Fruit fly (Drosophila melanogaster) whole organism, embryonic: ENCODE data around the gene CG7239.

ENCODE experiments used
- Adf1 ChIP-seq: fragments of 200-800 bp; sonication (Bioruptor generic); IDR thresholded peaks from 2 replicates; pipeline ENCODE4 v1.3.6; 2022; ENCODE audit warnings: missing biosample characterization, missing genetic modification characterization
- CG11504 ChIP-seq: fragments of 200-800 bp; sonication (Bioruptor generic); optimal IDR thresholded peaks from 3 replicates; lab custom pipeline; 2019; ENCODE audit warnings: missing biosample characterization, mild to moderate bottlenecking, missing genetic modification characterization, moderate library complexity
- CG8478 ChIP-seq: fragments of >200 bp; optimal IDR thresholded peaks from 2 replicates; lab custom pipeline; 2018
- D ChIP-seq, 2 experiments: fragments of 200-800 bp in 1 of 2; fragments of >200 bp in 1 of 2; sonication (Bioruptor generic) in 1 of 2; optimal IDR thresholded peaks; 2 replicates in 1 of 2; 3 replicates in 1 of 2; lab custom pipeline; 2017; ENCODE audit warnings: mild to moderate bottlenecking in 1 of 2, missing biosample characterization in 1 of 2, missing genetic modification characterization in 1 of 2, missing genetic modification reagents in 1 of 2
- ato ChIP-seq: fragments of 200-800 bp; sonication (Bioruptor generic); IDR thresholded peaks from 2 replicates; pipeline ENCODE4 v1.3.6; 2022; ENCODE audit warnings: missing biosample characterization, missing genetic modification characterization; ENCODE audit not compliant: partially characterized antibody
- disco-r ChIP-seq: fragments of 200-800 bp; sonication (Bioruptor generic); optimal IDR thresholded peaks from 2 replicates; lab custom pipeline; 2016; ENCODE audit warnings: missing biosample characterization, missing genetic modification characterization
- gt ChIP-seq: fragments of 200-800 bp; sonication (Bioruptor generic); IDR thresholded peaks from 2 replicates; pipeline ENCODE4 v1.3.6; 2022; ENCODE audit warnings: missing biosample characterization, missing genetic modification characterization
- insv ChIP-seq, 2 experiments: fragments of 200-800 bp; sonication (Bioruptor generic); optimal IDR thresholded peaks; 3 replicates each; lab custom pipeline; 2016 to 2018; ENCODE audit warnings: missing biosample characterization in 2 of 2, missing genetic modification characterization in 2 of 2
- oc ChIP-seq: fragments of 200-800 bp; sonication (Bioruptor generic); optimal IDR thresholded peaks from 2 replicates; lab custom pipeline; 2018; ENCODE audit warnings: missing biosample characterization, mild to moderate bottlenecking, missing genetic modification characterization, moderate library complexity
- stwl ChIP-seq: fragments of 200-800 bp; sonication (Bioruptor generic); optimal IDR thresholded peaks from 3 replicates; lab custom pipeline; 2018; ENCODE audit warnings: missing biosample characterization, mild to moderate bottlenecking, missing genetic modification characterization, moderate library complexity
- tgo ChIP-seq: fragments of 200-800 bp; sonication (Bioruptor generic); IDR thresholded peaks from 3 replicates; pipeline ENCODE4 v1.3.6; 2022; ENCODE audit warnings: missing biosample characterization, missing genetic modification characterization
- tna ChIP-seq: fragments of 200-800 bp; sonication (Bioruptor generic); IDR thresholded peaks from 2 replicates; pipeline ENCODE4 v1.3.6; 2022; ENCODE audit warnings: missing biosample characterization, missing genetic modification characterization; ENCODE audit not compliant: partially characterized antibody

dm6 chr2L:5772262-5772661 is 29.8 kb upstream of the CG7239 start:
- TF ChIP-seq disco-r (GFP tag; lab: Kevin White, UChicago) = no peak
- no peak for TF ChIP-seq stwl (tag; lab: Kevin White, UChicago)
- no peak for TF ChIP-seq ato (GFP tag; lab: Robert Waterston, UW)
- no peak for TF ChIP-seq Adf1
- TF ChIP-seq tna (GFP tag; lab: Robert Waterston, UW) = no peak
- TF ChIP-seq gt (GFP tag; lab: Robert Waterston, UW) = no peak
- no peak for TF ChIP-seq CG11504 (tag; lab: Kevin White, UChicago)
- TF ChIP-seq D (optimal IDR thresholded peaks at IDR 0.05; lab: Kevin White, UChicago) = no peak
- TF ChIP-seq D (GFP tag; optimal IDR thresholded peaks at IDR 0.05; lab: Kevin White, UChicago) = no peak
- TF ChIP-seq CG8478 (lab: Kevin White, UChicago) = no peak
- no peak for TF ChIP-seq tgo (GFP tag; lab: Robert Waterston, UW)
- no peak for TF ChIP-seq insv (GFP tag; optimal IDR thresholded peaks at IDR 0.05; lab: Kevin White, UChicago)
- TF ChIP-seq oc (tag; lab: Kevin White, UChicago) = no peak
